Worm (Caenorhabditis elegans) whole organism, mixed stage, embryonic: Measurements from ENCODE around the gene ccr-4.

ENCODE experiments used
- blmp-1 ChIP-seq: fragments of 150-350 bp; optimal IDR thresholded peaks from 2 replicates; lab custom pipeline; 2014; ENCODE audit warnings: missing biosample characterization, missing genetic modification characterization
- ceh-39 ChIP-seq: fragments of 150-350 bp; optimal IDR thresholded peaks from 2 replicates; lab custom pipeline; 2014; ENCODE audit warnings: missing biosample characterization, missing genetic modification characterization
- ceh-43 ChIP-seq: fragments of 200-800 bp; sonication (Bioruptor generic); optimal IDR thresholded peaks from 2 replicates; lab custom pipeline; 2018; ENCODE audit warnings: mild to moderate bottlenecking, missing genetic modification characterization, moderate library complexity, missing compliant biosample characterization
- drap-1 ChIP-seq: fragments of 200-800 bp; sonication (Bioruptor generic); optimal IDR thresholded peaks from 3 replicates; lab custom pipeline; 2018; ENCODE audit warnings: mild to moderate bottlenecking, missing genetic modification characterization, missing compliant biosample characterization
- flh-1 ChIP-seq: fragments of 200-800 bp; sonication (Bioruptor generic); optimal IDR thresholded peaks from 2 replicates; lab custom pipeline; 2018; ENCODE audit warnings: mild to moderate bottlenecking, missing genetic modification characterization, moderate library complexity, missing compliant biosample characterization
- lsy-2 ChIP-seq: fragments of 150-350 bp; optimal IDR thresholded peaks from 2 replicates; lab custom pipeline; 2014; ENCODE audit warnings: missing biosample characterization, missing genetic modification characterization
- mls-2 ChIP-seq: sonication (generic microtip); optimal IDR thresholded peaks from 2 replicates; lab custom pipeline; 2016; ENCODE audit warnings: mild to moderate bottlenecking, missing genetic modification characterization, moderate library complexity, missing compliant biosample characterization
- nhr-237 ChIP-seq: fragments of 150-350 bp; optimal IDR thresholded peaks from 2 replicates; lab custom pipeline; 2014; ENCODE audit warnings: missing biosample characterization, missing genetic modification characterization
- nhr-28 ChIP-seq: fragments of 150-350 bp; optimal IDR thresholded peaks from 2 replicates; lab custom pipeline; 2014; ENCODE audit warnings: missing biosample characterization, missing genetic modification characterization
- snpc-4 ChIP-seq: fragments of 150-350 bp; optimal IDR thresholded peaks from 2 replicates; lab custom pipeline; 2014; ENCODE audit warnings: missing biosample characterization, missing genetic modification characterization
- unc-39 ChIP-seq: fragments of 150-350 bp; optimal IDR thresholded peaks from 2 replicates; lab custom pipeline; 2014; ENCODE audit warnings: missing biosample characterization, missing genetic modification characterization
- ztf-11 ChIP-seq: fragments of 150-350 bp; optimal IDR thresholded peaks from 2 replicates; lab custom pipeline; 2014; ENCODE audit warnings: missing biosample characterization, missing genetic modification characterization

- TF ChIP-seq ztf-11: no peak
- TF ChIP-seq drap-1 (GFP tag; lab: Kevin White, UChicago): no peak
- no peak for TF ChIP-seq nhr-237 (tag; lab: Kevin White, UChicago)
- no peak for TF ChIP-seq snpc-4 (tag; lab: Kevin White, UChicago)
- TF ChIP-seq lsy-2 (tag; lab: Kevin White, UChicago): no peak
- TF ChIP-seq blmp-1 (tag; lab: Kevin White, UChicago): no peak
- no peak for TF ChIP-seq nhr-28 (tag; lab: Kevin White, UChicago)
- TF ChIP-seq flh-1: no peak
- no peak for TF ChIP-seq unc-39 (tag; lab: Kevin White, UChicago)
- TF ChIP-seq ceh-39 (tag; lab: Kevin White, UChicago): no peak
- TF ChIP-seq mls-2 (tag; lab: Kevin White, UChicago): no peak
- TF ChIP-seq ceh-43: no peak
These were observed 10.0 kb downstream of the ccr-4 start for ce11 chrIV:12371340-12371739.
